Fruit fly (Drosophila melanogaster) whole organism, prepupa: ENCODE measurements around the gene vig2.

Experiments
- CG10631 ChIP-seq: fragments of 200-800 bp; sonication (Bioruptor generic); optimal IDR thresholded peaks from 2 replicates; lab custom pipeline; 2016; ENCODE audit warnings: missing biosample characterization, missing genetic modification characterization
- CG11294 ChIP-seq: fragments of 200-800 bp; sonication (Bioruptor generic); IDR thresholded peaks from 2 replicates; pipeline ENCODE4 v1.3.6; 2022; ENCODE audit warnings: missing biosample characterization, missing genetic modification characterization
- CG11762 ChIP-seq: fragments of 200-800 bp; sonication (Bioruptor generic); optimal IDR thresholded peaks from 3 replicates; lab custom pipeline; 2016; ENCODE audit warnings: missing biosample characterization, missing genetic modification characterization; ENCODE audit not compliant: insufficient read depth
- CG11902 ChIP-seq: fragments of 200-800 bp; sonication (Bioruptor generic); optimal IDR thresholded peaks from 3 replicates; lab custom pipeline; 2016; ENCODE audit warnings: missing biosample characterization, missing genetic modification characterization
- CG15336 ChIP-seq: fragments of 200-800 bp; sonication (Bioruptor generic); IDR thresholded peaks from 2 replicates; pipeline ENCODE4 v1.3.6; 2022; ENCODE audit warnings: missing biosample characterization, missing genetic modification characterization
- CG1621 ChIP-seq: fragments of 200-800 bp; sonication (Bioruptor generic); optimal IDR thresholded peaks from 3 replicates; lab custom pipeline; 2018; ENCODE audit warnings: missing biosample characterization, mild to moderate bottlenecking, missing genetic modification characterization
- CG3032 ChIP-seq: fragments of 200-800 bp; optimal IDR thresholded peaks from 2 replicates; lab custom pipeline; 2019; ENCODE audit warnings: missing biosample characterization, mild to moderate bottlenecking, missing genetic modification characterization, moderate library complexity
- CG32006 ChIP-seq: fragments of 200-800 bp; sonication (Bioruptor generic); optimal IDR thresholded peaks from 3 replicates; lab custom pipeline; 2017; ENCODE audit warnings: missing biosample characterization, mild to moderate bottlenecking, missing genetic modification characterization
- CG4318 ChIP-seq: fragments of 200-800 bp; sonication (Bioruptor generic); optimal IDR thresholded peaks from 3 replicates; lab custom pipeline; 2017; ENCODE audit warnings: missing biosample characterization, mild to moderate bottlenecking, missing genetic modification characterization
- CG6276 ChIP-seq: fragments of 200-800 bp; sonication (Bioruptor generic); optimal IDR thresholded peaks from 2 replicates; lab custom pipeline; 2017; ENCODE audit warnings: missing biosample characterization, mild to moderate bottlenecking, missing genetic modification characterization
- CG6792 ChIP-seq: fragments of 200-800 bp; sonication (Bioruptor generic); optimal IDR thresholded peaks from 3 replicates; lab custom pipeline; 2016; ENCODE audit warnings: missing biosample characterization, missing genetic modification characterization
- CG6808 ChIP-seq: fragments of 200-800 bp; sonication (Bioruptor generic); optimal IDR thresholded peaks from 3 replicates; lab custom pipeline; 2017; ENCODE audit warnings: missing biosample characterization, missing genetic modification characterization, mild to moderate bottlenecking, moderate library complexity, missing genetic modification reagents
- CG6854 ChIP-seq: fragments of 200-800 bp; sonication (Bioruptor generic); optimal IDR thresholded peaks from 2 replicates; lab custom pipeline; 2017; ENCODE audit warnings: missing biosample characterization, mild to moderate bottlenecking, missing genetic modification characterization
- CG8319 ChIP-seq: fragments of 200-800 bp; sonication (Bioruptor generic); optimal IDR thresholded peaks from 3 replicates; lab custom pipeline; 2016; ENCODE audit warnings: missing biosample characterization, missing genetic modification characterization
- CG9139 ChIP-seq: fragments of 200-800 bp; sonication (Bioruptor generic); optimal IDR thresholded peaks from 3 replicates; lab custom pipeline; 2017; ENCODE audit warnings: missing biosample characterization, mild to moderate bottlenecking, missing genetic modification characterization
- Eip78C ChIP-seq: fragments of 200-800 bp; sonication (Bioruptor generic); peaks from one replicate; lab custom pipeline; 2016; ENCODE audit warnings: missing biosample characterization, missing genetic modification characterization
- Ets21C ChIP-seq: fragments of 200-800 bp; sonication (Bioruptor generic); optimal IDR thresholded peaks from 3 replicates; lab custom pipeline; 2016; ENCODE audit warnings: missing biosample characterization, missing genetic modification characterization
- Hr39 ChIP-seq: fragments of 200-800 bp; sonication (Bioruptor generic); optimal IDR thresholded peaks from 2 replicates; lab custom pipeline; 2016; ENCODE audit warnings: missing biosample characterization, missing genetic modification characterization
- OdsH ChIP-seq: fragments of 200-800 bp; sonication (Bioruptor generic); optimal IDR thresholded peaks from 3 replicates; lab custom pipeline; 2016; ENCODE audit warnings: missing biosample characterization, missing genetic modification characterization
- Smox ChIP-seq: fragments of 200-800 bp; sonication (Bioruptor generic); optimal IDR thresholded peaks from 3 replicates; lab custom pipeline; 2016; ENCODE audit warnings: missing biosample characterization, missing genetic modification characterization
- Sox14 ChIP-seq: fragments of 200-800 bp; sonication (Bioruptor generic); optimal IDR thresholded peaks from 3 replicates; lab custom pipeline; 2016; ENCODE audit warnings: missing biosample characterization, missing genetic modification characterization
- achi ChIP-seq: fragments of 200-800 bp; sonication (Bioruptor generic); optimal IDR thresholded peaks from 3 replicates; lab custom pipeline; 2016; ENCODE audit warnings: missing biosample characterization, missing genetic modification characterization
- acj6 ChIP-seq: fragments of 200-800 bp; sonication (Bioruptor generic); optimal IDR thresholded peaks from 3 replicates; lab custom pipeline; 2016; ENCODE audit warnings: missing biosample characterization, missing genetic modification characterization
- eg ChIP-seq: fragments of 200-800 bp; sonication (Bioruptor generic); IDR thresholded peaks from 3 replicates; pipeline ENCODE4 v1.3.6; 2022; ENCODE audit warnings: missing biosample characterization, missing genetic modification characterization
- fkh ChIP-seq: fragments of 200-800 bp; sonication (Bioruptor generic); optimal IDR thresholded peaks from 3 replicates; lab custom pipeline; 2017; ENCODE audit warnings: missing biosample characterization, mild to moderate bottlenecking, missing genetic modification characterization, moderate library complexity
- salr ChIP-seq, 2 experiments: fragments of 200-800 bp; sonication (Bioruptor generic); optimal IDR thresholded peaks; 3 replicates each; lab custom pipeline; 2016 to 2018; ENCODE audit warnings: missing biosample characterization in 2 of 2, missing genetic modification characterization in 2 of 2, mild to moderate bottlenecking in 1 of 2
- ss ChIP-seq, 2 experiments: fragments of 200-800 bp; sonication (Bioruptor generic); optimal IDR thresholded peaks; 2 replicates in 1 of 2; 3 replicates in 1 of 2; lab custom pipeline; 2017 to 2018; ENCODE audit warnings: mild to moderate bottlenecking in 2 of 2, missing biosample characterization in 2 of 2, missing genetic modification characterization in 2 of 2, moderate library complexity in 1 of 2
- vri ChIP-seq: fragments of 200-800 bp; sonication (Bioruptor generic); optimal IDR thresholded peaks from 3 replicates; lab custom pipeline; 2016; ENCODE audit warnings: missing biosample characterization, mild to moderate bottlenecking, missing genetic modification characterization

Gene vig2

DNA sequence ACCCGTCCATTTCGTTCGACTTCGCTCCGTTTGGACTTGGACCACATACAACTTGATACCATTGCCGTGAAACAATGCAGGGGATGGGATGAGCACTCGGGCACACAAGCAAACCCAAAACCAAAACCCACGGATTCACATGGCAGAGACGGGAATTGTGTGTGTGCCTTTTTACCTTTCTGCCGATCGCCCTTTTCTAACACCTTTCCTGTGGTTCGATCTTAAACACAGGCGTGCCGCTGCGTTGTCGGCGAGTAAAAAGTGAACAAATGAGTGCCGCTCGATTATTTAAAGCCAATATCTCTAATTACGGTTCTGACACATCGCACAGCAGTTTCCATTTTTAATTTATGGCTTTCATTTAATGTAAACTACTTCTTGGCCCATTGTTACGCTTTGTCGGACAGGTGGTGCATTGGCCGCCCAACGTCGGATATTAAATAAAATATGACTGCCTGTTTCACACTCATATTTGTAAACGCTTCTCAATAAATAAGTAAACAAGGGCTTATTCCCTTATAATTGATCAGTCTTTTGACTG lies 45.8 kb upstream of the vig2 start:
- no peak for TF ChIP-seq CG6276 (GFP tag; lab: Kevin White, UChicago)
- no peak for TF ChIP-seq fkh (GFP tag; lab: Kevin White, UChicago)
- TF ChIP-seq CG4318 (GFP tag; lab: Kevin White, UChicago): no peak
- no peak for TF ChIP-seq CG32006 (GFP tag; lab: Kevin White, UChicago)
- no peak for TF ChIP-seq Ets21C (GFP tag; lab: Kevin White, UChicago)
- TF ChIP-seq OdsH (GFP tag; lab: Kevin White, UChicago): no peak
- TF ChIP-seq salr (GFP tag; optimal IDR thresholded peaks at IDR 0.05; lab: Kevin White, UChicago): no peak
- TF ChIP-seq, all 60 proteins: peak for 0

DNA sequence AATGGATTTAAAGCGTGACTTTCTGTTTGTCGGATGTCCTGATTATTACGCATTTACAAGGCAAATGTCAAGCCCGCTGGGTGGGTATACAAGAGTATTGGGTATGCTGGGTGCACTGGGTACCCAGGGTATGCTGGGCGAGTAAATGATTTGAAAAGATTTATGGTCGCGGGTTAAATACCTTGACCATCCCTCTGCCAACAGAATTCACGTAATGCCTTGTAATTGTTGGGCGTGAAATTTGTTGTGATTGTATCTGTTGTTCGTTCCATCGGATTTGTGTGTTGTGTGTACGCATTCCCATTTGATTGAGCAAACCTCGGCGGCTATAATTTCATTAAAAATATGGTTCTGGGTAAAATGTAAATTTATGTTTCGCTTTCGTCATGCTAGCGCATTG lies 44.5 kb upstream of the vig2 start:
- TF ChIP-seq CG3032: no peak

DNA sequence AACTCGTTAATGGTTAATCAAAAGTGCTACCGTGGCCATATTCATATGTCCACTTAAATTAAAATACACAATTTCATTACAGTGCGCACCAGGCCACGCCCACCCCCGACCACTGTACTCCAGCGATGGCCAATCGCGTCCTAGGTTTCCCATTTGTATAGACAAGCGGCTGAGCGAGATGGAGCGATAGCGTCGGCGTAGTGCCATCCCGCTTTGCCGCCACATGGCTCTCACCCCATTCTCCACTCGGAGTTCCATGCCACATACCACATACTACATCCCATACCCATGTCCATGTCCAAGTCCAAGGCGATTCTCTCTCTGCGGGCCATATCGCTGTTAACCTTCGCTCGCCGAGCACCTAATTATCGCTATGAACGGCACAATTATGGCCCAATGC lies 42.7 kb upstream of the vig2 start:
- TF ChIP-seq Eip78C (peak; percentile 52), fkh (GFP tag; lab: Kevin White, UChicago) (peak; percentile 93), CG11762 (GFP tag; lab: Kevin White, UChicago) (no peak)

DNA sequence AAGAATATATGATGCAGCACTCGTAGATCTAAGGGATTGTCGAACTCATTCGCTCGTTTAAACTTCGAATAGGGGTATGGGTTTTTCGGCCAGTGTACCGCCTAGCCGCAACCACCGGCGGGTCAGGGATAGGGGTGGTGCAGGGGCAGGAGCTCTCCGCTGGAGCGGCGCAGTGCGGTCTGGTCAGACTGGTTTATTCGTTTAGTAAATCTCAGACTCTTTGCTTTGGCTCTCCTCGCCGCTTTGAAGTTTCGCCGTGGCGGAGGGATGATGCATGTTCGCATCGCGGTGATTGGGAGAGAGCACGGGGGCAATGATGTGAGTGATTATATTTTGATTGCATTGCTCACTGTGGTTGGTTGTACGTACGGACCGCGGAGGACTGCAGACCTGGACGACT lies 40.8 kb upstream of the vig2 start, which contains the start of gene fd96Ca:
TSS of gene fd96Ca (plus strand) at position 337 of the 400 bp plus-strand sequence.
- TF ChIP-seq achi (GFP tag; lab: Kevin White, UChicago) (no peak), CG1621 (tag; lab: Kevin White, UChicago) (peak; percentile 3)
- TF ChIP-seq, all 60 proteins: peak for 1

- TF ChIP-seq CG32006 (GFP tag; lab: Kevin White, UChicago) (no peak), ss (GFP tag; optimal IDR thresholded peaks at IDR 0.05; lab: Kevin White, UChicago) (peak in 1 of 2 experiments; percentile 32), CG6854 (no peak), CG1621 (tag; lab: Kevin White, UChicago) (peak; percentile 87), CG11294 (GFP tag; lab: Robert Waterston, UW) (no peak), eg (GFP tag; lab: Robert Waterston, UW) (no peak)
Observed at dm6 chr3R:25094639-25095038, 28.5 kb upstream of the vig2 start, which contains the start of gene fd96Cb. Gene fd96Cb, plus strand, starts transcription at chr3R:25095012.

DNA sequence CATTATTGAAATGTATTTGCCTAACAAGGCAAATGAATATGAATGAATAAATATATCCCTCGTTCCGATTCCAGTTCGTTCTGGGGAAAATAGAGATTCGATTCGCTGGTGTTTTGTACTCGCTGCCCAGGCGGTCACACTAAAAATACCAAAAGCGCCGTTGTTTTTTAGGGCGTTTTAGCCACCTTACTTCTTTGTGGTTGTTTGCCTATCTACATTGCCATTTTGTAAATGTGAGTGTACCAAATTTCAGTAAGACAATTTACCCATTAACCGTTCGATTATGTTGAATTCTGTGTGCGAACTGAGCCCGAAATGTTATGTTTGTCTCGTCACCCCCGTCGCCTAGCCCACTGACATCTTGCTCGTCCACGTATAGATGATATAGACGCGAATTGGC lies 25.7 kb upstream of the vig2 start, which contains the start of the genes CG33095 and CG33096:
TSS of gene CG33095 (plus strand) at position 187 of the 400 bp plus-strand sequence.
TSS of gene CG33096 (plus strand) at position 187 of the 400 bp plus-strand sequence.
- TF ChIP-seq CG6792 (GFP tag; lab: Kevin White, UChicago) (no peak), CG11294 (GFP tag; lab: Robert Waterston, UW) (no peak), Ets21C (GFP tag; lab: Kevin White, UChicago) (no peak), CG6808 (GFP tag; lab: Kevin White, UChicago) (no peak), Sox14 (GFP tag; lab: Kevin White, UChicago) (peak; percentile 79), vri (GFP tag; lab: Kevin White, UChicago) (no peak)

- TF ChIP-seq acj6 (GFP tag; lab: Kevin White, UChicago) (no peak), CG11902 (GFP tag; lab: Kevin White, UChicago) (no peak), CG9139 (GFP tag; lab: Kevin White, UChicago) (no peak), vri (GFP tag; lab: Kevin White, UChicago) (peak; percentile 57), CG10631 (GFP tag; lab: Kevin White, UChicago) (no peak)
Observed at dm6 chr3R:25102253-25102652, 20.9 kb upstream of the vig2 start, which contains the start of gene CG45095. Gene CG45095, plus strand, starts transcription at chr3R:25102553.

dm6 chr3R:25108932-25109331 lies 14.2 kb upstream of the vig2 start, which contains the start of gene CG34027:
Gene CG34027, minus strand, starts transcription at chr3R:25109032.
- TF ChIP-seq CG15336 (GFP tag; lab: Robert Waterston, UW): no peak
- no peak for TF ChIP-seq Smox
- no peak for TF ChIP-seq Hr39 (GFP tag; lab: Kevin White, UChicago)
- no peak for TF ChIP-seq CG8319 (GFP tag; lab: Kevin White, UChicago)
- TF ChIP-seq CG6854: no peak
